Fruit fly (Drosophila melanogaster): ENCODE results near the gene CG15742.

DNA sequence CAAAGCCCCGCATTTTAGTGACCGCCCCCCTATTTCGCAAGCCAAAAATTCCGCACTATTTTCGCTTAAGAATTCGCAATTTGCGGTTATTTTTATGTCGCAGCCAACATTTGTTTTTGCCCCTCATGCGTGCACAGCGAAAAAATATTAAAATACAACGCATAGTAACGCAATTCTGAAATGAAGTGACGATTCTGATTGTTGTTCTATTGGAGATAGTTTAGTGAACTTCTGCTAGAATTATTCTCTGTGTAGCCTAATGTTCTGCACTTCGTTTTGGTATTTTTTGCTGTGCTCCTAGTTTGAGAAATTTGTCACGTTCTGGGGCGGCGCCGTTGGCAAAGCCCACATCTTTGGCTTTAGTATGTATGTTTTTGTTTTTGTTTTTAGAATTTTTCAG lies 36.5 kb downstream of the CG15742 start:
- TF ChIP-seq CG8478 (optimal IDR thresholded peaks at IDR 0.05) = no peak
- no peak for TF ChIP-seq CTCF (optimal IDR thresholded peaks at IDR 0.05)

All from S2 (cell line).